Worm (Caenorhabditis elegans) whole organism, L1 larva: ENCODE data around the gene F07E5.7.
"Not testable (repeated sequence)": the region's sequence is repeated elsewhere in the genome, so short reads cannot be mapped to it uniquely, and the experiment has no call there.

Experiments used
- ets-5 ChIP-seq: fragments of 200-800 bp; sonication (Bioruptor generic); IDR thresholded peaks from 2 replicates; pipeline ENCODE4 v1.3.6; 2022; ENCODE audit warnings: missing genetic modification characterization, missing compliant biosample characterization
- lsy-2 ChIP-seq, 2 experiments: fragments of 150-350 bp; optimal IDR thresholded peaks; 2 replicates each; lab custom pipeline; 2014; ENCODE audit warnings: missing biosample characterization in 2 of 2, missing genetic modification characterization in 2 of 2
- pqm-1 ChIP-seq: sonication (generic microtip); optimal IDR thresholded peaks from 3 replicates; lab custom pipeline; 2017; ENCODE audit warnings: missing biosample characterization, missing genetic modification characterization

Gene F07E5.7

ce11 chrII:2023514-2023913 is 47.8 kb downstream of the F07E5.7 start, which contains the start of gene cya-2:
TSS of gene cya-2 (minus strand) at chrII:2023614.
- not testable (repeated sequence) for TF ChIP-seq ets-5 (GFP tag; lab: Robert Waterston, UW); lsy-2 (tag; optimal IDR thresholded peaks at IDR 0.05; lab: Kevin White, UChicago); pqm-1 (tag; lab: Kevin White, UChicago)
